Worm (Caenorhabditis elegans) whole organism, dauer: Measurements from ENCODE around the gene gadr-4.

Source experiments
- unc-62 ChIP-seq: sonication (generic microtip); optimal IDR thresholded peaks from 2 replicates; lab custom pipeline; 2017; ENCODE audit warnings: missing biosample characterization, missing genetic modification reagents, missing genetic modification characterization

gadr-4 gene

DNA sequence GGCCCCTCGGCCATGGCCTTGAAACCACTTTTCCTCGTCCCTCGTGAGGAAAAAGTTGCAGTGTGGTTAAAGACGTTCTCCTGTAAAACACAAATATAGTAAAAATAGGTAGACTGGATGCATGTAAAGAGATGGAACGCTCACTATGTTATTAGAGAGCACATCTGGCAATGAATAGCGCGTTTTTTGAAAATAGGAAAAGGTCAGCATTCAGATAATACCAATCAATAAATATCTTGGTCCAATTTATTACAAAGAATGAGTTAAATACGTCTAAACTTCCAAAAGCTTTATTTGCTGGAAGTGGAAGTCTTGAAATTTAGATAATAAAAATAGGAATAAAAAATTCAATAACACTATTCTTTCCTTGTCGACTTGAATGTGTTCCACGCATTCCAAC is at the start of gene gadr-4:
gadr-4 (minus strand) TSS at position 101 of the 400 bp plus-strand sequence.
- no peak for TF ChIP-seq unc-62 (GFP tag; lab: Kevin White, UChicago)

- no peak for TF ChIP-seq unc-62 (GFP tag; lab: Kevin White, UChicago)
These were observed 44.8 kb upstream of the gadr-4 start for ce11 chrII:4107196-4107595.

ce11 chrII:4102723-4103122 is 40.3 kb upstream of the gadr-4 start:
- TF ChIP-seq unc-62 (GFP tag; lab: Kevin White, UChicago) = no peak

DNA sequence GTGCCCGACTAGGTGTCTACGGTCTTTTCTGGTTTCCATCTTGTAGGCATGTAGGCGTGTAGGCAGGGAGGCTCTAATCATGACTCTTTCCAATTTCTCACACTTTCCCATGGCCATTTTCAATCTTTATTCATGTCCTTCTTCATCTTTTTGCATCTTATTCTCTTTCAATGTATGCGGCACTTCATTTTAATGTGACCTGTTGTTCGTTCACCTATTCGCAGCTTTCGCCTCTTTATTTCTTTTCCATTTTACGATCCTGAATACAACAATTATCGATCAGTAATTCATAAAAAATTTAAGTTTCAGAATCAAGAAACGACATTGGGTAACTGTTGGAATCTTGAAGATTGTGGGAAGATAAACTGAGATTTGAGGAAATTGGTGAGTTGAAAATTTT is 38.1 kb upstream of the gadr-4 start, which contains the start of gene rhgf-2:
rhgf-2 (plus strand) TSS at position 301 of the 400 bp plus-strand sequence.
- no peak for TF ChIP-seq unc-62 (GFP tag; lab: Kevin White, UChicago)

ce11 chrII:4098759-4099158 is 36.4 kb upstream of the gadr-4 start:
- no peak for TF ChIP-seq unc-62 (GFP tag; lab: Kevin White, UChicago)

DNA sequence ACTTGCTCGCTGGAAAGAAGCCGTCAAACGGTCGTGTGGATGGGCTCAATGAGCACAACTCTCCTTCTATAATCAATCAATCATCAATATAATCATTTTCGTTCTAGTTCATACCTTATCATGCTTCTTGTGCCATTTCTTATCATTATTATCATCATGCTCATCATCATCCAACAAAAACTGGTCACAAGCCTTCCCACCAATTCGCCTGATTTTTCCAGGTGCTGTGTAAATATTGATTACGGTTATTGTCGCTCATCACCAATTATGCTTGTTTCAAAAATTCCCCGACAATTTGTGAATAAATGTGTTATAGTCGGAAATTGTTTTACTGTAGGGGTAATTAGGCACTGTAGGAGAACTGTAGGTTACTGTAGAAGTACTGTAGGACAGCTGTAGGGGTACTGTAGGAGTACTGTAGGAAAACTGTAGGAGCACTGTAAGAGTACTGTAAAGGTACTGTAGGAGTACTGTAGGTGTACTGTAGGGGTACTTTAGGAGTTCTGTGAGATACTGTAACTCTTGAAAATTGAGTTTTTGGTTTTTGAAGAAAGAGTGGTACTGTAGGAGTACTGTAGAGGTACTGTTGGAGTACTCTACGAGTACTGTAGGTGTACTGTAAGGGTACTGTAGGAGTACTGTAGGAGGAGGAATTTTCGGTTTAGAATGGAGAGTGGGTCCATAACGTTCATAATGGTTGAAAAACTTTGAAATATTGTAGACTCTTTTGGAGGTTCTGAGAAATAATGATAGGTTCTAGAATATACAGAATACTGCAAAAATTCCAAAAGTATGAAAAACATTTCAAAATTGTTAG is 31.9 kb upstream of the gadr-4 start:
- TF ChIP-seq unc-62 (GFP tag; lab: Kevin White, UChicago) = no peak

- TF ChIP-seq unc-62 (GFP tag; lab: Kevin White, UChicago) = no peak
These were observed 30.1 kb upstream of the gadr-4 start for ce11 chrII:4092502-4092901.

ce11 chrII:4091828-4092227 is 29.5 kb upstream of the gadr-4 start, which contains the start of gene R11F4.1:
R11F4.1 (plus strand) TSS chrII:4091930.
- TF ChIP-seq unc-62 (GFP tag; lab: Kevin White, UChicago) = no peak

ce11 chrII:4090790-4091189 is 28.4 kb upstream of the gadr-4 start:
- TF ChIP-seq unc-62 (GFP tag; lab: Kevin White, UChicago) = no peak

- TF ChIP-seq unc-62 (GFP tag; lab: Kevin White, UChicago) = no peak
These were observed 26.8 kb upstream of the gadr-4 start for ce11 chrII:4089183-4089582.

ce11 chrII:4085601-4086000 is 23.2 kb upstream of the gadr-4 start:
- no peak for TF ChIP-seq unc-62 (GFP tag; lab: Kevin White, UChicago)

DNA sequence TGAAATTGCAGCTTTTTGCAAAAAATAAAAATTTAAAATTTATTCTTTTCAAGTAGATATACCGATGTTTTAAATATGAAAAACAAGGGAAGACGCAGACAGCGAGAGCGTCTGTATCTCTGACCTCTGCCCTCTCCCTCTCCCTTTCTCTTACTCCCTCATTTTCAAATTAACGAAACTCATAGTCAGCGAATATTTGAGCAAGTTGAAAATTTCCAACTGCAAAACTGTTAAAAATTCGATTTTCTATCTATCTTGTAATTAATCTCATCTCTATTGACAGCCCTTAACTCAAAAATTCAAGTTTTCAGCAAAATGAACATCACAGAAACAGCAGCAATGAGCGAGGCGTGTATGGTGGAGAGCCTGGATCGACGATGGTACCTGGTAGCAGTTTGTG is 20.4 kb upstream of the gadr-4 start, which contains the start of gene R11F4.2:
R11F4.2 (plus strand) TSS at position 301 of the 400 bp plus-strand sequence.
- no peak for TF ChIP-seq unc-62 (GFP tag; lab: Kevin White, UChicago)

DNA sequence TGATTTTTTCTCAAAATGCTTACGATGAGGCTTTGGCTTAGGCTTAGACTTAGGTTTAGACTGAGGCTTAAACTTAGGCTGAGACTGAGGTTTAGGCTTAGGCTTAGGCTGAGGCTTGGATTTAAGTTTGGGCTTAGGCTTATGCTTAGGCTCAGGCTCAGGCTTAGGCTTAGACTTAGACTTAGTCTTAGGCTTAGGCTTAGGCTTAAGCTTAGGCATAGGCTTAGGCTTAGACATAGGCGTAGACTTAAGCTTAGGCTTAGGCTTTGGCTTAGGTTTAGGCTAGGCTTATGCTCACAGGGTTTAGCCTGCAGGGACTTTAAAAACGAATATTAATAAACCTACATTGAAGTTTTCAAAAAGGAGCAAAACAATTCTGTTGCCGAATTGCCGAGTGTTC is 19.5 kb upstream of the gadr-4 start:
- TF ChIP-seq unc-62 (GFP tag; lab: Kevin White, UChicago) = no peak

- no peak for TF ChIP-seq unc-62 (GFP tag; lab: Kevin White, UChicago)
These were observed 18.8 kb upstream of the gadr-4 start for ce11 chrII:4081141-4081540.

DNA sequence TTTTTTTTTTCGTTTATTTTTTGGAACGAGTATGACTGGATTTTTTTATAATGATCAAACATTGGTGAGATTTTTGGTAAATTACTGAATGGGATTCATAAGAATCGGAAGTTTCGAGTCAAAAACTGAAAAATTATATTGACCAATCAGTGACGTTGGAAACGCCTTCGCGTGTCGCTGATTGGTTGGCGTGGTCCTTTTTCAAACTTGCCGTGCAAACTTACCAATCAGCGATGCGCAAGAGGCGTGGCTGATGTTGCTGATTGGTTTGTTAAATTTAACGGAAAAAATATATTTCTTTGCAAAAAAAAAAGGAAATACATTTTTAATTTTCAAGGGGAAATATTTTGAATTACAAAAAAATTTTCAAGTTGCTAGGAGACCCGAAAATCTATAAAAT is 12.3 kb upstream of the gadr-4 start:
- TF ChIP-seq unc-62 (GFP tag; lab: Kevin White, UChicago) = no peak

DNA sequence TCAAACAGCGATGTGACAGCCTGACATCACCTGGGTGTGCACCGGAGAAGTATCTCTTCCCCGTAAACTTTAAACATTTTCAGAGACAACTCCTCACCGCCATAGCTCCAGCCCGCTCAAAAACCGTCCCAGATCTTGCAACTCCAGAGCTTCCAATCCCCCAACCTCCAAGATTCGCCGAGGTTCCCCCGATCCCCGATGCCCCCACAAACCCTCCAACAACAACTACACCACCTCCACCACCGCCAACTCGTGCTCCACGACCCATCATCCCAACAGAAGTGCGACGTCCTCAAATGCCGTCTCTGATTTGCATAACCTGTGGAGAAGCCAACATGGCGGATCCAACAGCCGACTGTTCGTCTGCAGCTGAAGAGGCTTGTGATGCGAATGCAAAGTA is 8.7 kb upstream of the gadr-4 start:
- no peak for TF ChIP-seq unc-62 (GFP tag; lab: Kevin White, UChicago)

DNA sequence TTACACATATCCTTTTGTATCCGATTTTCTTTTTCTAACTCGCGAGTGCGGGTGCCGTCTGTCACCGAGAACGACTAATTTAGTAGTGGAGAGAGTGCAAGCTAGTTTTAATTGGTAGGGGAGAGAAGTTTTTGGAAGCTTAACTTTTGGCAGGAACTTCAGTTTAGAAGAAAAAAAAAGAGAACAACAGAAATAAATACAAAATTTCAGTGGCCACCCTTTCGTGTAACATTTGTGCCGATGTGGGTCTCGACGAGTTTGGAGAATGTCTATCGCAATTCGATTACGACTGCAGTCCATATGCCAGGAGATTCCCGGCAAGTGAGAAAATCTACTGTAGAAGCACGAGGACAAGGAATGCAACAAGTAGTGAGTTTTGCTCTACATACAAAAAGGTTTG is 5.8 kb upstream of the gadr-4 start:
- no peak for TF ChIP-seq unc-62 (GFP tag; lab: Kevin White, UChicago)
